5 fruit fly cellular contexts compared by ENCODE assay signal in the genomic region with DNA sequence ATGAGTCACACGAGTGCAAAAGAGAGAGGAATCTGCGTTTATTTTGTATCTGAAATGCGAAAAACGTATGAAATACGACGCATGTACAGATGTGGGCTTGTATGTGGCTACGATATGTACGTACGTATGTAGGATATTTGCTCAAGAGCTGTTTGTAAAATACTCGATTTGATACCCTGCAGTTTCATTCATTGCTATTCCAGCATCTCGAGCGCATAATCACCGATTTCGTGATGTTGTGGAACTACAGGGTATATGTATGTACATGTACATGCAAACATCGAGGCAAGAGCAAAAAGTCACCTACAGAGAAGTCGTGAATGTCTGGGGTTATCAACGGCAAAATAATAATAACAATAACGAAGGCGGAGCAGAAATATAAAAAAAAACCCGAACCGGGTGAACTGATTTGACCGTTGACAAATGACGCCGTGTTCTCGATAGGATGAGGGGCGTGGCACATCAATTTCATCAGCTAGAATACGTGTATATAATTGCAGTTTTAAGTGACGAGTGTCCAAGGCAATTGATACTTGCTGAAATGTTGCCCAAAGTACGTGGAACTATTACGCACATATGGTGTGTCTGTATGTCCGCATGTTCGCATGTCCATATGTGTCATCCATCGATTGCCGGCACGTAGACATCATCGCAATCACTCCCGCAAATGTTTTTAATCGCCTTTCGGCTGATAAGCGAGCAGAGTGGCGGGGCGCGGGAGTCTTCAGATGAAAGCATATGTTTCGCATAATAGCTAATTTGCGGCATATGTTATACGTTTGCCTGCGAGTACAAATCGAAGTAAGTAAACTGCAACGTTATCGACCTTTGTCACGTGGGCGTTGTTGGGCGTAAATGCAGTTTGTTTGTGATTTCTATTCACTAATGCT.
A peak's percentile ranks its signal among the peaks of the same experiment; 100 is the strongest.
TF ChIP-seq lines count a peak whose summit lies in the region.

No protein-coding gene starts in this region.

- TF ChIP-seq CTCF in whole organism, embryonic (GFP tag; optimal IDR thresholded peaks at IDR 0.05; lab: Kevin White, UChicago), result no peak

TF ChIP-seq in whole organism, adult, 20 proteins besides CTCF, POLR2A, EP300 and RAD21:
- TF ChIP-seq Hr96 (GFP tag; optimal IDR thresholded peaks at IDR 0.05; lab: Kevin White, UChicago) (no peak), cic (GFP tag; optimal IDR thresholded peaks at IDR 0.05; lab: Kevin White, UChicago) (peak; percentile 72)

TF ChIP-seq in whole organism, embryonic, 481 proteins besides CTCF, POLR2A, EP300 and RAD21:
- peak; percentile 42 for TF ChIP-seq sens (GFP tag; lab: Kevin White, UChicago)
- 0 out of 4 replicates have a peak, but pooled peaks have one; percentile 1 for TF ChIP-seq Dll (GFP tag; IDR thresholded peaks at IDR 0.05; lab: Robert Waterston, UW; ENCODE audit: partially characterized antibody)
- peak; percentile 41 for TF ChIP-seq CG34376 (GFP tag; optimal IDR thresholded peaks at IDR 0.05; lab: Kevin White, UChicago)
- TF ChIP-seq crol (GFP tag; IDR thresholded peaks at IDR 0.05; lab: Robert Waterston, UW), result peak; percentile 58
- TF ChIP-seq pho (GFP tag; optimal IDR thresholded peaks at IDR 0.05; lab: Kevin White, UChicago), result no peak
- TF ChIP-seq sug (tag; optimal IDR thresholded peaks at IDR 0.05; lab: Kevin White, UChicago), result peak; percentile 48
- TF ChIP-seq mirr (GFP tag; optimal IDR thresholded peaks at IDR 0.05; lab: Kevin White, UChicago), result peak; percentile 19
- TF ChIP-seq Pdp1 (GFP tag; optimal IDR thresholded peaks at IDR 0.05; lab: Kevin White, UChicago), result peak in 1 of 2 experiments; percentile 22
- peak; percentile 62 for TF ChIP-seq Med (GFP tag; lab: Kevin White, UChicago)
- no peak for TF ChIP-seq CG10979 (tag; optimal IDR thresholded peaks at IDR 0.05; lab: Kevin White, UChicago)
- peak; percentile 49 for TF ChIP-seq twi (tag; optimal IDR thresholded peaks at IDR 0.05; lab: Kevin White, UChicago)
- no peak for TF ChIP-seq CG13775 (GFP tag; optimal IDR thresholded peaks at IDR 0.05; lab: Kevin White, UChicago)
- TF ChIP-seq exex (tag; optimal IDR thresholded peaks at IDR 0.05; lab: Kevin White, UChicago), result peak; percentile 80
- TF ChIP-seq D19B (GFP tag; optimal IDR thresholded peaks at IDR 0.05; lab: Kevin White, UChicago), result peak; percentile 87
- TF ChIP-seq az2 (GFP tag; optimal IDR thresholded peaks at IDR 0.05; lab: Kevin White, UChicago), result no peak
- peak; percentile 64 for TF ChIP-seq CG15479 (GFP tag; optimal IDR thresholded peaks at IDR 0.05; lab: Kevin White, UChicago)

TF ChIP-seq in whole organism, prepupa, 60 proteins besides CTCF, POLR2A, EP300 and RAD21:
- TF ChIP-seq eg (GFP tag; IDR thresholded peaks at IDR 0.05; lab: Robert Waterston, UW) (no peak), CG8119 (GFP tag; IDR thresholded peaks at IDR 0.05; lab: Robert Waterston, UW) (no peak), CG6792 (GFP tag; optimal IDR thresholded peaks at IDR 0.05; lab: Kevin White, UChicago) (no peak), Ets96B (tag; optimal IDR thresholded peaks at IDR 0.05; lab: Kevin White, UChicago) (no peak), CG11294 (GFP tag; IDR thresholded peaks at IDR 0.05; lab: Robert Waterston, UW) (no peak), Lpt (GFP tag; optimal IDR thresholded peaks at IDR 0.05; lab: Kevin White, UChicago) (no peak), CG32006 (GFP tag; optimal IDR thresholded peaks at IDR 0.05; lab: Kevin White, UChicago) (no peak), pdm3 (GFP tag; optimal IDR thresholded peaks at IDR 0.05; lab: Kevin White, UChicago) (no peak), svp (GFP tag; lab: Kevin White, UChicago) (peak; percentile 98), Eip78C (GFP tag; lab: Kevin White, UChicago) (peak; percentile 46), Eip75B (GFP tag; optimal IDR thresholded peaks at IDR 0.05; lab: Kevin White, UChicago) (no peak), salr (GFP tag; optimal IDR thresholded peaks at IDR 0.05; lab: Kevin White, UChicago) (no peak), CG8632 (GFP tag; optimal IDR thresholded peaks at IDR 0.05; lab: Kevin White, UChicago) (no peak), CG10669 (GFP tag; optimal IDR thresholded peaks at IDR 0.05; lab: Kevin White, UChicago) (no peak), dac (GFP tag; optimal IDR thresholded peaks at IDR 0.05; lab: Kevin White, UChicago) (no peak), CG6163 (GFP tag; IDR thresholded peaks at IDR 0.05; lab: Robert Waterston, UW) (0 out of 3 replicates have a peak, but pooled peaks have one; percentile 33)

TF ChIP-seq in whole organism, pupa, 21 proteins besides CTCF, POLR2A, EP300 and RAD21:
- TF ChIP-seq EcR (GFP tag; optimal IDR thresholded peaks at IDR 0.05; lab: Kevin White, UChicago) (peak; percentile 49), Snoo (tag; optimal IDR thresholded peaks at IDR 0.05; lab: Kevin White, UChicago) (no peak)

TF ChIP-seq in whole organism, wandering third instar larva, 38 proteins besides CTCF, POLR2A, EP300 and RAD21:
- peak; percentile 4 for TF ChIP-seq psq (GFP tag; optimal IDR thresholded peaks at IDR 0.05; lab: Kevin White, UChicago)
- TF ChIP-seq Rel (GFP tag; optimal IDR thresholded peaks at IDR 0.05; lab: Kevin White, UChicago), result no peak
- TF ChIP-seq Rel (tag; optimal IDR thresholded peaks at IDR 0.05; lab: Kevin White, UChicago), result peak; percentile 38
- TF ChIP-seq CG9705 (GFP tag; optimal IDR thresholded peaks at IDR 0.05; lab: Kevin White, UChicago), result no peak
- no peak for TF ChIP-seq Sp1 (GFP tag; optimal IDR thresholded peaks at IDR 0.05; lab: Kevin White, UChicago)
- peak; percentile 26 for TF ChIP-seq OdsH (GFP tag; optimal IDR thresholded peaks at IDR 0.05; lab: Kevin White, UChicago)
- TF ChIP-seq sv (GFP tag; optimal IDR thresholded peaks at IDR 0.05; lab: Kevin White, UChicago), result no peak
- TF ChIP-seq br (GFP tag; optimal IDR thresholded peaks at IDR 0.05; lab: Kevin White, UChicago), result no peak
- no peak for TF ChIP-seq dl (GFP tag; optimal IDR thresholded peaks at IDR 0.05; lab: Kevin White, UChicago; ENCODE audit: insufficient read depth in 1 of 2, partially characterized antibody in 2 of 2)
- TF ChIP-seq dmrt93B (GFP tag; optimal IDR thresholded peaks at IDR 0.05; lab: Kevin White, UChicago), result no peak
- no peak for TF ChIP-seq rgr (GFP tag; optimal IDR thresholded peaks at IDR 0.05; lab: Kevin White, UChicago)
- no peak for TF ChIP-seq woc (GFP tag; optimal IDR thresholded peaks at IDR 0.05; lab: Kevin White, UChicago)
- no peak for TF ChIP-seq dsf (GFP tag; optimal IDR thresholded peaks at IDR 0.05; lab: Kevin White, UChicago; ENCODE audit: borderline replicate concordance)
- peak; percentile 3 for TF ChIP-seq sage (GFP tag; optimal IDR thresholded peaks at IDR 0.05; lab: Kevin White, UChicago)
- TF ChIP-seq N (GFP tag; optimal IDR thresholded peaks at IDR 0.05; lab: Kevin White, UChicago), result no peak
- no peak for TF ChIP-seq pan (optimal IDR thresholded peaks at IDR 0.05; lab: Kevin White, UChicago)
- no peak for TF ChIP-seq h (GFP tag; optimal IDR thresholded peaks at IDR 0.05; lab: Kevin White, UChicago)
- no peak for TF ChIP-seq brk (GFP tag; optimal IDR thresholded peaks at IDR 0.05; lab: Kevin White, UChicago)
- no peak for TF ChIP-seq usp (GFP tag; optimal IDR thresholded peaks at IDR 0.05; lab: Kevin White, UChicago)
- peak; percentile 37 for TF ChIP-seq Jra (GFP tag; optimal IDR thresholded peaks at IDR 0.05; lab: Kevin White, UChicago)
- TF ChIP-seq Hr78 (GFP tag; optimal IDR thresholded peaks at IDR 0.05; lab: Kevin White, UChicago), result no peak
